Fruit fly (Drosophila melanogaster): ENCODE measurements around the gene CG34251.

The CG34251 gene

DNA sequence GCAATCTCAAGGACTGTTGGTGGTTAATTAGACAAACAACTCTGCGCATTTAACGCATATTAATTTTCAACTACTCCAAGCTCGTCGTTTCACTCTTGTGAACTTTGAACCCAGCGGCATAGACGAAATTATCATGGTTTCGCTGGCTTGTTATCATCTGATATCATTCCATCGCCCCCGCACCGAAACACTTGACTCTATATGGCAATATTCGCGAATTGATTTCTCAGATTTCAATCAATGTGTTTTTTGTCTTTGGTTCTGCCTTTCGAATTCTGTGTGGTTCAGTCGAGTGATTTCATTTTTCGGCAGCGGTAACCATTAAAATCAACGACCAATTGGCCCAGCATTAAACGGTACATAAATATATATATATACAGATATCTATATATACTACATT, at the start of gene CG34251:
Gene CG34251 (plus strand): TSS at position 301 of the 400 bp plus-strand sequence.
- no peak for TF ChIP-seq noc (tag; optimal IDR thresholded peaks at IDR 0.05)

DNA sequence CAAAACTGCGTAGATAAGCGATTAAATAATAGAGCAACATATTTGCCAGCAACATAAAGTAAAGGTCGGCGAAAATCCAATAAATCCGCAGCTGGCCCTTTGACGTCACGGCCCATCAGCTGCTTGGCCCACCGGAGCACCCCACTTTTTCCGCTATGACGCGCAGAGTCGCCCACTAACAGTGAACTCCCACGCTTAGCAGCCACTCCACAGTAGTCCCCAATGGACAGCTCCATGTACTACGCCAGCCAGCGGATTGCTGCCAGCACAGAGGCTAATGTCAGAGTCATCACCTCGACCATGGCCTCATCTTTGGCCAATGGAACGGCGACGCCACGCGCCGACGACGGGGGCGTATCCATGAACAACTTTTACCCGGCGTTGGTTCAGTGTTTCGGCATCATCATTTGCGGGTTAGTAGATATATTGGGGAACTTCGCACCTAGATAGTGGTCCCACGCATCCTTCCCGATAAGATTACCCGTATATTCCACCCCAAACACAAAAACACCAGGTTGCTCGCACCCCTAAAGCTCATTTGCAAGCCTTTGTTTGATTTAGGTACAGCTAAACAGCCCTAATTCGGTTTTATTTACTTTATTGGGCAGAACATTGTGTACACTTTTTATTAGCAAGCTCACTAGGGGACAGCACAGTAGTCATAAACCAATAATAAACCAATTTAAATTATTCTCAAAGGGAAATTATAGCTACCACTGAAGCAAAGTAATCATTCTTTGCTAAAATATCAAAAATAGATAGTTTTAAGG, 49.2 kb upstream of the CG34251 start:
- no peak for TF ChIP-seq noc (tag; optimal IDR thresholded peaks at IDR 0.05)

DNA sequence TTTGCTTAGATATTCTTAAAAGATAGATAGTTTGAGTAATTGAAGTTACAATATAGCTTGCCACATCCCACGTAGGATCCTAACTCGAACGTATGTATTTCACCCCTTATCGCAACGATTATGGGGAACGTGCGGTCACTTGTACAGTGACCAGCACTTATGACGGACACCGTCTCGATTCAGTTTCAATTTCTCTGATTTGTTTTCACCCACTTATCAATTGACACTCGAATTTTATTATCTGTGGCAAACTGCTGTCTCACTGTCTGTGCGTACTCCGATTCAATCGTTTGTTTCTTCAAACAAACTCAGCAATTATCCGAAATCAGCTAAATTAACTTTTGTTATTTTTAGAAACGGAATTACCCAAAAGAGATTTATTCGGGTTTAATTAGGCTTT, 48.5 kb upstream of the CG34251 start:
- peak; percentile 5 for TF ChIP-seq noc (tag; optimal IDR thresholded peaks at IDR 0.05)

DNA sequence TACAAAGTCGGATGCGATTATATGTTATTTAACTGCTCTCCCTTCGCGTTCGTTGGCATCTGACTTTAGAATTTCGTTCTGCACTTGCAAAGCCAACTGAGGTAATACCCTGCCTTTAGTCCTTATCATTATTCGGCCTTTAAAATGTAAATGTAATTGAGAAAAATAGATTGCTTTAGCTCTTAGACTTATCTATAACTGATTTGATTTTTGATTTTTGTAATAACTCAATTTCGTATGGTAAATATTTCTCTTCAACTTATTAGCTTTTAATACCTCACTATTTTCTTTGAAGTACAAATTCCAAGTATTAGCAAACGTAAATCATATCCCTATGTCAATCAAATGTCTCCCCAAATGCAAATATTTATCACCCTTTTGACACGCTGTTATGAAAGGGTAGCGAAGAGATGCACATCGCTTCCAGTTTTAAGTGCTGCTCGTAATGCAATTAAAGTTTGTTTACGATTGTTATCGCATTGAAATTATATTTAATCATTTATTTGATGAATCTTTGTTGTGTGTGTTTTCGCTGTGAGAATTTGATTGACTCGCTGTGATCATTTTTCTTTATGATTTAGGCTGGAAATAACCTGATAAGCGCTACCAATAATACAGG, 47.1 kb upstream of the CG34251 start:
- TF ChIP-seq noc (tag; optimal IDR thresholded peaks at IDR 0.05) = no peak

DNA sequence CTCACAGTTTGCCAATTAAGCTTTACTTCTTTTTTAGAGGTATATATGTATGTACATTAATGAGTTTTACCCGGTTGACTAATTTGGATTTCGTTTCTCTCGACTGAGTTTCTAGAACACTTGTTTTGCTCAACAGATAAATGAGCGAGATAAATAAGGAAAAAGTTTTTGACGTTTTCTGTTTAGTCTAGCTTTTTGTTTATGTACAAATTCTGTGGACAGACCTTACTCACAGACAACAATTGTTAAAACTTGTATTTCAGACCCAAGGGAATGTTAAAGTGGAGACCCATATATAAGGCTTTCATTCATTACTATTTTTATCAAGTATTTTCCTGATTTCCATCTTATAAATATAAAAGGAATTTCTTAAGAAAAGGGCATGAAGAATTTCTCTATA, 46.4 kb upstream of the CG34251 start:
- TF ChIP-seq noc (tag; optimal IDR thresholded peaks at IDR 0.05) = peak; percentile 11

DNA sequence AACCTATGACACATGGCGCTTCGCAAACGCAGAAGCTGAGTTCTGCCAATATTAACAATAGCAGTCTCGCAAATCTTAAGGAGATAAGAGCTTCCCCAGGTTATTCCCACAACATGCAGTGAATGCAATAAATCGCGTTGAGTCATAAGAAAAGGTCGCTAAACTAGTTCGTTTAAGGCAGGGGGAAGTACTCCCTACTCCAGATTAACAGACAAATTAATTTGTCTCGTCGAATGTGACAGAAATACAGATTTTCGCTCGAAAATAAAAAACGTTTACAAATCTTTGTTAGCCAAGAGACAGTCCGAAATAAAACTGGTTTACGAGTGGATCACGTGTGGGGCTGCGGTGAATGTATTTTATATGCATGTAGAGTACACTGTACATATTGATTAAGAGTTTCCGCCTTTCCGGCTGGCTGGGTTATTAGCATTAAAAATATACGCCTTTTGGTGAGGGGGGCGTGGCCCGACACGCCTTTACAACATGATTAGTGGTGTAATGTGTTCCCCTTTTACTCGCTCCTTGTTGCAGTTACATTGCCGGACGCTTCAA, 45.8 kb upstream of the CG34251 start:
- TF ChIP-seq noc (tag; optimal IDR thresholded peaks at IDR 0.05) = no peak

DNA sequence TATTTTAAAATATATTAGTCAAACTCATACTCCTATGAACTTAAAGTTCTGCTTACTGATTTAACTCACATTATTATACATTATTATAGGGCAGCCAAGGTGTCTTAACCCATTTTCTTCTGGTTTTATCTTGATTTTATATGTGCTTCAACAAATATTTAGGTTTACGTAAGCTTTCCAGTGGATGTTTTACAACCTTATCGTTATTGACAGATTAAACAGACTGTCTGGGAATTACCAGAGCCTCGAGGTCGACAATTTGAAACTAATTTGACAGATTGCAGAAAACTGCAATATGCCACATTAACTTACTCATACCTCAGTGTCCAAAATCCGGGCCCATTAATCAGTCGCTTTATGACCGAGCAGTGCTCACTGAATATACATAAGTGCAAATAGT, 40.2 kb upstream of the CG34251 start:
- no peak for TF ChIP-seq noc (tag; optimal IDR thresholded peaks at IDR 0.05)

DNA sequence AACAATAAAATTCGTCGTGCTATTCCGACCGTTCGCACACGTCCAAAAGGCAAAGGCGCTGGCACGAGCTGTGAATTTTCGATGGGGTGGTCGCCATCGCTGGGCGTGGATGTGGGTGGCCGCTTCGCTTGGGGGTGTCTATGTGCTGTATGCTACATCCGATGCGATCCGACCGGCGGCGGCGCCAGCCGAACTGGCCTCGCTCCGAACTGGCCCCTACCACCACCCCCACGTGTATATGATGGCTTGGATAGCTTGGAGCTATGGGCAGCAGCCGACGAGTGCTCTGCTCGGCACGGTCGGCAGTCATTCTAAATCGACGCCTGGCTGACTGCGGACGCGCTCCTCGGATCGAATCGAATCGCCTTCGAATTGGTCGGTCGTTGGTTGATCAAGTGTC, 38.3 kb upstream of the CG34251 start, which contains the start of gene CG7497:
Gene CG7497 (plus strand): TSS at position 308 of the 400 bp plus-strand sequence.
- no peak for TF ChIP-seq noc (tag; optimal IDR thresholded peaks at IDR 0.05)

DNA sequence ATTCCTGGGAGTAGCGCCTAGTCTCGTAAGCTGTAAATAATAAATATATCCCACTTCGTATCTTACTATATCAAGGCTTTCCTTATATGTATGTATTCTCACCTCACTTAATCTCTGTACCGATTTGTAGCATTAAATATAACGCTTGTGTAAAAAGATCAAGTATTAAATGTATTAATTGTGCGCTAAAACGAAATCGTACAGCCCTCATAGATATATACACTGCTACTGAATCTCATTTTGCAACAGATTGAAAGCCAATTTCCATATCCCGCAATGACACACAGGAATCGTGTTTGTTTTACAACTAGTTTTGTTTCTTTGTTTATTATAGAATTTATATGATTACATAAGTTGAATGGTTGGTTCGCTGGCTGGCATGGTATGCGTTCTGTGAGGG, 33.6 kb upstream of the CG34251 start:
- TF ChIP-seq noc (tag; optimal IDR thresholded peaks at IDR 0.05) = no peak

DNA sequence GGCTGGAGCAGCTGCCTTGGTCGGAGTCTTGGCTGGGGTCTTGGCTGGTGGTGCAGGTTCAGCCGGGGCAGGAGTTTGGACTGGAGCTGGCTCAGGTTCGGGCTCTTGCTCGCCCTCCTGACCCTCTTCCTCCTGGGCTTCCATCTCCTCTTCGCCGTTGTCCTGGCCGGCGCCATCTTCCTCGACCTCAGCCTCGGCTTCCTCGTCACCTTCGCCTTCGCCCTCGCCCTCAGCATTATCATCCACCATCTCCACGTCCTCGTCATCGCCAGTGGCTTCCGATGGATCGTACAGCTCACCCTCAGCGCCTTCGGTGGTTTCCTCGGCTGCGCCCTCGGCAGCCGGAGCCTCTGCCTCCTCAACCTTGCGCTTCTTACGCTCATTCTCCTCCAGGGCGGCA, 32.8 kb upstream of the CG34251 start:
- no peak for TF ChIP-seq noc (tag; optimal IDR thresholded peaks at IDR 0.05)

DNA sequence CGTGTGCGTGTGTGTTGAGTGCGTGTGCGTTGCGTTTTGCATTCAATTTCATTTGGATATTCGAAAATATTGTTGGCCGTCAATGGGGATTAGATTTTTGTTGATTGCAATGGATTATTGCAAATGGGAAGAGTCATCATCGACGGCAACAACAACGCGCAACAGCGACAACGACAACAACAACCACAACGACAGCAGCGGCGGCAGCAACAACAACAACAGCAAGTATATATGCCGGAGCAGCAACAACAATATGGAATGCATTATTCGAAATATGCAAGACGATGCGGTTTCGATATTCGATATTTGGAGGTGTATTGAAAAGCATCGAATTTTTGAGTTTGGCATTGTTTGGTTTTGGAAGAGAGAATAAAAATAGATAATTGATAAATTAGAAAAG, 29.4 kb upstream of the CG34251 start:
- no peak for TF ChIP-seq noc (tag; optimal IDR thresholded peaks at IDR 0.05)

DNA sequence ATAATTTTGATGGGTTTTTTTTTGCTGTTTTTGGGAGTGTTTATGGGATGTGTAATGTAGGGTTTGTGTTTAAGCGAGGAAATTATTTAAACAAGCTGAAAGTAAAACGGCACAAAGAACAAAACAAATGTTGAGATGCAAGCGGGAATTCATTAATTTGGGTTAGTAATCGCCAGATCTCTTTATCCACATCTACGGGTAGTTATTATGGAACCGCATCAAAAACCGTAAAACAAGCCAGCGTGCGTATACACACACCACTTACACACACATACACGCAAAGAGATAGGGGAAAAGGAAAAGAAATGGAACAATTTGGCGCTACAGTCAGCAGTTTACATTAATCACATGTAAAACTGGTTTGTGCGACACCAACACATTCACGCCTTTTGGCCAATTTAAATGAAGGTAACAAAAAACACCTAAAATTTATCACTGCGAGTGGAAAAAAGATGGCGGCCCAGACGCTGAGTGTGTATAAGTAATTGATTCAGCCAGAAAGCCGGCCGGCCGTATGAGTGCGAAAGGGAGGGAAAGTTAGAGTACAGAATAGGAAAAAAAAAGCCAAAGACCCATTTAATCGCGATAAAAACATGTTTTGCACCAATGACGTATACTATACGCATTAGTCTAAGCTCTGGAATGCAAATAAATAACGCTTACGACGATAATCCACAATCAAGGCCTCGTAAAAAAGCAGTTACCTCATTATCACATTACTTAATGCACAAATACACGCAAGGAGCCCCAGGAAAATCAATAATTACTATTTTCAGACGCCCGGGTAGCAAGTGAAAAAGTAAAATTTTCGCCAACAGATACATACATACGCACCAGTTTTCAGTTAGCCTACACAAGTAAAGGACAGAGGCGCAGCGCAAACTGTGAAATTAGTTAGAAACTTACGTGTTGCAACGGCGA, 27.2 kb upstream of the CG34251 start:
- peak; percentile 26 for TF ChIP-seq noc (tag; optimal IDR thresholded peaks at IDR 0.05)

DNA sequence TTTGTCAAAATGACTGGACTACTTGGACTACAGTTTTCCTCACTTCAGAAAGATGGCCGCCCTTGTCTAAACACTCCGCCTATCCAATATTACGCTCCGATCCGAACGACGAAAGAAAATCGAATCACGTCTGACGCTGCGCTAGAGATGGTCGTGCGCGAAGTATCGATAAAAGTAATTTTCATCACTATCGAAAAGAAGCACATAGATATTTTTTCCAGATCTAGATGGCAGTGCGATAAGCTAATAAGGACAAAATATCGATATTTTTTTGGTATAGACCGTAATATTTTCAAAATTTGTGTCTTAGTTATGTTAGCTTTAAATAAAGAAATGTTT, 26.5 kb upstream of the CG34251 start, which contains the start of gene Pep:
Gene Pep (minus strand): TSS at position 131 of the 339 bp plus-strand sequence.
- no peak for TF ChIP-seq noc (tag; optimal IDR thresholded peaks at IDR 0.05)

DNA sequence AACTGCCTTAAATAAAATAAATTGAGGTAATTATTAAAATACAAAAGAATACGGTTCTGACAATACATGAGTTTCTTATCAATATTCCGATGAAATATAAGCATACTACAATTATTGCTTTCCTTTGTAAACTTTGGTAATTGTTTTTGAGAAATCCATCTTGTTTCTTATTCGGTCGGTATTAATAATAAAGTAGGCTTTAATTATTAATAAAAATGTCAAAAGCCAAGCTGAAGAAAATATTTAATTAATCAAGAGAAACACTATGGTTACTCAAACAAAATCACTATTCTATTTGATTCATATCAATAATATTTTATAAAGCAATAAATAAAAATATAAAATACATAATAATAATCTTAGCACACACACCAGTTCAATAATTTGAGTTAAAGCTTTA, 24.8 kb upstream of the CG34251 start, which contains the start of gene CG43085:
Gene CG43085 (minus strand): TSS at position 101 of the 400 bp plus-strand sequence.
- TF ChIP-seq noc (tag; optimal IDR thresholded peaks at IDR 0.05) = no peak

DNA sequence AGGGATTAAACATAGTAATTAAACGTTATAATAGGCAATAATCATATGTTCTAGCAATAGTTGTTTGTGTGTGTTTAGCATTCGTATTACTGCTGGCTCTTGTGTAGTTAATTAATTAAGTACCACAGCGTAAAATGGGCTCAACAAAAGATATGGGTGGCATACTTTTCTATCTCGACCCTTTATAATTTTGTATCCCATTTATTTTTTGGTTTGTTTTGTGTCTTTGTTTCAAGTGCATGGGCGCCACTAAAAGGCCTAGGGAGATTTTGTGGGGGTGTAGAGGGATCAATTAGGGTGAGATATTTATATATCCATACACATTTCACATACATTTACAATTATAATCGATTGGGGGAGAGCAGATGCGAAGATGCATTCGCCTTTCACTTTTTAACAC, 23.9 kb upstream of the CG34251 start:
- no peak for TF ChIP-seq noc (tag; optimal IDR thresholded peaks at IDR 0.05)

Measured in whole organism, larva.